Fruit fly (Drosophila melanogaster): Measurements from ENCODE around the gene CG10970.

dm6 chrX:9085726-9086125, 14.5 kb upstream of the CG10970 start, which contains the start of gene CG32708:
- no peak for TF ChIP-seq CTCF (optimal IDR thresholded peaks at IDR 0.05)
- no peak for TF ChIP-seq CG8478 (optimal IDR thresholded peaks at IDR 0.05)

All from S2 (cell line).